Worm (Caenorhabditis elegans): ENCODE results near the gene col-19.
A peak's percentile ranks its signal among the peaks of the same experiment; 100 is the strongest.

col-19 gene

DNA sequence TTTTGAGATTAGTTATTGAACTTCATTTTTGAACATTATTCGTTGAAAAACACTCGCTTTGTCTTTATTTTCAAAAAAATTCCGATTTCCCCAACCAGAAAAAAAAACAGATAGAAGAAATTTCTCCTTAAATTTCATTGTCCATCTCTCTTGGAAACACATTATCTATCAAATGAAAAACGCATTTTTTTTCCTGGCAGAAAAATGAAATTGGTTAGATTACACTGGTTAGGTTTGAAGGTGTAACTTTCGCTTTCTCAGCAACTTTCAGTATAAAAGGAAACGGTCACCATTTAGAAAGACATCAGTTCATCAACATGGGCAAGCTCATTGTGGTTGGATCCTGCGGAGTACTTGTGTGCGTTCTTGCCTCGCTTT is at the start of gene col-19:
col-19 (plus strand) TSS at position 301 of the 378 bp plus-strand sequence.
- TF ChIP-seq cog-1 (tag; optimal IDR thresholded peaks at IDR 0.05) (no peak), tab-1 (GFP tag; IDR thresholded peaks at IDR 0.05) (no peak), klf-2 (GFP tag; conservative IDR thresholded peaks at IDR 0.05) (no peak), ref-1 (GFP tag; conservative IDR thresholded peaks at IDR 0.05) (no peak), ztf-29 (GFP tag; IDR thresholded peaks at IDR 0.05) (no peak), ztf-23 (GFP tag; IDR thresholded peaks at IDR 0.05) (no peak), flt-1 (GFP tag; IDR thresholded peaks at IDR 0.05) (no peak), med-1 (GFP tag; optimal IDR thresholded peaks at IDR 0.05; ENCODE audit: insufficient read depth) (no peak), T22C8.4 (GFP tag; IDR thresholded peaks at IDR 0.05) (no peak)

- TF ChIP-seq T22C8.4 (GFP tag; IDR thresholded peaks at IDR 0.05) (peak; percentile 54), med-1 (GFP tag; optimal IDR thresholded peaks at IDR 0.05; ENCODE audit: insufficient read depth) (no peak), klf-2 (GFP tag; conservative IDR thresholded peaks at IDR 0.05) (no peak), ref-1 (GFP tag; conservative IDR thresholded peaks at IDR 0.05) (no peak)
Observed at ce11 chrX:371761-372285, 49.7 kb upstream of the col-19 start, which contains the start of gene nrde-3. Gene nrde-3 (plus strand): TSS chrX:372235.

- no peak for TF ChIP-seq T22C8.4 (GFP tag; IDR thresholded peaks at IDR 0.05)
- no peak for TF ChIP-seq tab-1 (GFP tag; IDR thresholded peaks at IDR 0.05)
- no peak for TF ChIP-seq cog-1 (tag; optimal IDR thresholded peaks at IDR 0.05)
- TF ChIP-seq med-1 (GFP tag; optimal IDR thresholded peaks at IDR 0.05; ENCODE audit: insufficient read depth): no peak
- TF ChIP-seq flt-1 (GFP tag; IDR thresholded peaks at IDR 0.05): no peak
Observed at ce11 chrX:380505-380904, 41.0 kb upstream of the col-19 start, which contains the start of gene R04A9.3. Gene R04A9.3 (minus strand): TSS chrX:380605.

DNA sequence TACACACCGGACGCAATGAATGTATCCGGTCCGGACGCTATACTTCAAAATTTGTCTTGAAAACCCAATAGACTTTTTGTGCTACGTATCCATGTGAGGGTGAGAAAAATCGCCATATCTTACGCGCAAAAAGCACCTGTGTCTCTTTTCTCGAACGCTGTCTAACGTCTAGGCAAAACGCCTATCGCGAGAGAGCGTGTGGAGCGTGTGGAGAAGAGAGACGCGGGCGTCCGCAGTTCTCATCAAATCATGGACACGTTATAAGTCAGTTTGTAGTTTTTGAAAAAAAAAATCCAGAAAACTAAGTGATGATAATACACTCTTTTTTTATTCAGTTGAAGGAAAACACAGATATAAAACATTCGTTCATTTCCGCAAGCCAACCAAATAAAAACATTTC is 40.5 kb upstream of the col-19 start:
- TF ChIP-seq med-1 (GFP tag; optimal IDR thresholded peaks at IDR 0.05; ENCODE audit: insufficient read depth) (no peak), ref-1 (GFP tag; conservative IDR thresholded peaks at IDR 0.05) (no peak), klf-2 (GFP tag; conservative IDR thresholded peaks at IDR 0.05) (no peak), ztf-23 (GFP tag; IDR thresholded peaks at IDR 0.05) (no peak), tab-1 (GFP tag; IDR thresholded peaks at IDR 0.05) (no peak), cog-1 (tag; optimal IDR thresholded peaks at IDR 0.05) (no peak), ztf-29 (GFP tag; IDR thresholded peaks at IDR 0.05) (no peak), T22C8.4 (GFP tag; IDR thresholded peaks at IDR 0.05) (no peak), flt-1 (GFP tag; IDR thresholded peaks at IDR 0.05) (no peak)

DNA sequence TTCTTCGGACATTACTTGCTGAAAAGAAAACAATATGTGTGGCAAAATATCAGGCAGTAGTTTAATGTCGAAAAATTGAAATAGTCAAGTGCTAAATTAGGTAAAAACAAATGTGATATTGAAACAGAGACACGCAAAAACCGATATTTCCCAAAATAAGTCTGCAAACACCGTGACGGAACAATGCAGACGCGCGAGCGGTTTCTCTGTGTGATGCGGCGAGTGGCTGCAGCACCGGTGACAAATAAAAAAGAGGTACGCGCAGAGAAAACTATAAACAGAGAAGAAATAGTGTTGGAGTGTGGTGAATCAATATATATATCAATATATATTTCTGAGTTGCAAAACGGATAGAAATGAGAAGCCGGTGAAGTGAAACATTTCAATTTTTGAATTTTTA is 38.8 kb upstream of the col-19 start, which contains the start of gene ife-2:
ife-2 (minus strand) TSS at position 18 of the 400 bp plus-strand sequence.
- TF ChIP-seq med-1 (GFP tag; optimal IDR thresholded peaks at IDR 0.05; ENCODE audit: insufficient read depth): no peak
- no peak for TF ChIP-seq flt-1 (GFP tag; IDR thresholded peaks at IDR 0.05)
- peak; percentile 44 for TF ChIP-seq cog-1 (tag; optimal IDR thresholded peaks at IDR 0.05)

DNA sequence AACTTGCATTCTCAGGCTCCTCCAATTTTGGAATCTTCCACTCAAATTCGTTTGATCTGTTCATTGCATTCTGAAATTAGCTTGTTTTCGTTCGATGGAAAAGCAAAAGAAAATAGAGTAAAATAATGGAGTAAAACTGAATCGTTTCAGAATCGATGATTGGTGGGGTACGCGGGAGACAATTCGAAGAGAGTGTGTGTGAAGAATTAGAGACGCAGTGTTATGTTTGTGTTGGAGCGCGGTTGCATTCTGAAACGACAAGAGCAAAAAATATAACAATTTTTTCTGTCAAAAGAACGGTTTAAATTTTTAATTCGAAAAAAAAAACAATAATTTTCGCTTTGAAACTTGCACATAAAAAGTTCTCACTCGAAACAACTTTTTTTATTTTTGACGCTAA is 32.8 kb upstream of the col-19 start, which contains the start of gene ceh-93:
ceh-93 (minus strand) TSS at position 70 of the 400 bp plus-strand sequence.
- TF ChIP-seq ztf-29 (GFP tag; IDR thresholded peaks at IDR 0.05) (no peak), flt-1 (GFP tag; IDR thresholded peaks at IDR 0.05) (0 out of 2 replicates have a peak, but pooled peaks have one; percentile 15)

DNA sequence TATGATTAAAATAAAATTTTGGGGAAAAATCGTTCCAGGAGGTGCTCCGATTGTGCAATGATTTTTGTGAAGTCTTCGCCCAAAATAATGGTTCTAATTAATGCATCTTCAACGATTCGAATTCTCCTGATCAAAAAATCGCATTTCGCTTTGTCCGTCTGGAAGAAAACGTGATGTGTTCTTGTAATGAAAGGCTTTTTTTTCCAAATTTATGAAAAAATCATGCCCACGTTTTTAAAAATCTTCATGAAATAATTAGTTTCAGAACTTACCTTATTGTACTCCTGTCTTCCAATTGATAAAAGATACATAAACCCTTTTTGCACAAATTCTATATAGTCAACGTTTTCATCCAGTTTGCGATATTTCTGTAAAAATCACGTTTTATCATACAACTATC is 31.9 kb upstream of the col-19 start:
- TF ChIP-seq ztf-23 (GFP tag; IDR thresholded peaks at IDR 0.05): no peak
- no peak for TF ChIP-seq med-1 (GFP tag; optimal IDR thresholded peaks at IDR 0.05; ENCODE audit: insufficient read depth)
- TF ChIP-seq ztf-29 (GFP tag; IDR thresholded peaks at IDR 0.05): no peak
- no peak for TF ChIP-seq flt-1 (GFP tag; IDR thresholded peaks at IDR 0.05)
- TF ChIP-seq klf-2 (GFP tag; conservative IDR thresholded peaks at IDR 0.05): no peak
- TF ChIP-seq ref-1 (GFP tag; conservative IDR thresholded peaks at IDR 0.05): no peak
- TF ChIP-seq cog-1 (tag; optimal IDR thresholded peaks at IDR 0.05): no peak
- no peak for TF ChIP-seq T22C8.4 (GFP tag; IDR thresholded peaks at IDR 0.05)
- no peak for TF ChIP-seq tab-1 (GFP tag; IDR thresholded peaks at IDR 0.05)

DNA sequence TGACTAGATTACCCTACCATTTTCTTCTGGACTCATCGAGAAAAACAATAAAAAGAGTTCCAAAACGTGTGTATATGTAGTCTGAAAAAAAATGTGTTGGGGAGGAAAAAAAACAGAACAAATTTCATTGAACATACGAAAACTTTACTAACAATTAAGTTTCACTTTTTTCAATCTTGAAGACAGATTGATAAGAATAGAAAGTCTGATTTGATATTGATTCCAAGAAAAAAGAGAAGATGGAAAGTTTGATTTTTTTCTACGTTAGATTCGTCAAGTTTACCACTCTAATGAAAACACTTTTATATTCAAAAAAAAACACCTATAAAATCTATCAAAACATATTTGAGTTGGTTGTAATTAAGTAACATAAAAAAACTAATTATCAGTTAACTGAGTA is 31.0 kb upstream of the col-19 start, which contains the start of gene R04A9.9:
R04A9.9 (minus strand) TSS at position 101 of the 400 bp plus-strand sequence.
- TF ChIP-seq cog-1 (tag; optimal IDR thresholded peaks at IDR 0.05): no peak
- no peak for TF ChIP-seq med-1 (GFP tag; optimal IDR thresholded peaks at IDR 0.05; ENCODE audit: insufficient read depth)
- no peak for TF ChIP-seq flt-1 (GFP tag; IDR thresholded peaks at IDR 0.05)
- no peak for TF ChIP-seq ztf-23 (GFP tag; IDR thresholded peaks at IDR 0.05)
- TF ChIP-seq T22C8.4 (GFP tag; IDR thresholded peaks at IDR 0.05): no peak
- TF ChIP-seq klf-2 (GFP tag; conservative IDR thresholded peaks at IDR 0.05): no peak
- TF ChIP-seq ref-1 (GFP tag; conservative IDR thresholded peaks at IDR 0.05): no peak
- TF ChIP-seq tab-1 (GFP tag; IDR thresholded peaks at IDR 0.05): no peak
- no peak for TF ChIP-seq ztf-29 (GFP tag; IDR thresholded peaks at IDR 0.05)

ce11 chrX:394709-395108 is 26.8 kb upstream of the col-19 start, which contains the start of gene R04A9.7:
Gene R04A9.7 (minus strand): TSS chrX:394892.
- no peak for TF ChIP-seq ztf-23 (GFP tag; IDR thresholded peaks at IDR 0.05)
- TF ChIP-seq ref-1 (GFP tag; conservative IDR thresholded peaks at IDR 0.05): no peak
- no peak for TF ChIP-seq tab-1 (GFP tag; IDR thresholded peaks at IDR 0.05)
- TF ChIP-seq med-1 (GFP tag; optimal IDR thresholded peaks at IDR 0.05; ENCODE audit: insufficient read depth): no peak
- TF ChIP-seq T22C8.4 (GFP tag; IDR thresholded peaks at IDR 0.05): no peak
- no peak for TF ChIP-seq ztf-29 (GFP tag; IDR thresholded peaks at IDR 0.05)
- no peak for TF ChIP-seq flt-1 (GFP tag; IDR thresholded peaks at IDR 0.05)
- TF ChIP-seq cog-1 (tag; optimal IDR thresholded peaks at IDR 0.05): no peak

DNA sequence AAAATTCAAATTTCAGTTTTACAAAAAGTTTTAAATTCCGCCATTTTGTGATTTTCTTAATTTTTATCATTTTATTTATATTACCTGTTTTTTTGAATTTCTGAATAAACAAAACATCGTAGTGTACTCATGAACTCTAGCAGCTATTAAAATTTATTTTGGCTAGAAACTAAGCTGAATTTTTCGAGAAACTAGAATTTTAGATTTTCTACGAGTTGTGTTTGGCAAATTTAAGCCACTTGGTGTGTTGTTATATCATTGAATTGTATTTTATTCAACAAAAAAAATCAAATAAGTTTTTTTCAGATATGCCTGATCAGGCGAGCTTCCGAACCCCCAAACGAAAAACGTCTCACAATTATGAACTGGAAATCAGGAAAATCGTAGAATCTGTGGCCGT is 24.2 kb upstream of the col-19 start, which contains the start of gene R04A9.6:
R04A9.6 (plus strand) TSS at position 301 of the 400 bp plus-strand sequence.
- TF ChIP-seq T22C8.4 (GFP tag; IDR thresholded peaks at IDR 0.05) (no peak), klf-2 (GFP tag; conservative IDR thresholded peaks at IDR 0.05) (no peak), ref-1 (GFP tag; conservative IDR thresholded peaks at IDR 0.05) (no peak), ztf-23 (GFP tag; IDR thresholded peaks at IDR 0.05) (no peak), flt-1 (GFP tag; IDR thresholded peaks at IDR 0.05) (no peak), cog-1 (tag; optimal IDR thresholded peaks at IDR 0.05) (no peak), med-1 (GFP tag; optimal IDR thresholded peaks at IDR 0.05; ENCODE audit: insufficient read depth) (no peak), ztf-29 (GFP tag; IDR thresholded peaks at IDR 0.05) (no peak), tab-1 (GFP tag; IDR thresholded peaks at IDR 0.05) (no peak)
